Fruit fly (Drosophila melanogaster) whole organism, embryonic: Measurements from ENCODE around the gene Gr98c.

ENCODE experiments used
- Abd-B ChIP-seq: fragments of 200-800 bp; sonication (Bioruptor generic); optimal IDR thresholded peaks from 2 replicates; lab custom pipeline; 2018; ENCODE audit warnings: missing biosample characterization, mild to moderate bottlenecking, missing genetic modification characterization, moderate library complexity
- Atf6 ChIP-seq: fragments of 200-800 bp; sonication (Bioruptor generic); IDR thresholded peaks from 2 replicates; pipeline ENCODE4 v1.3.6; 2022; ENCODE audit warnings: missing biosample characterization, missing genetic modification characterization
- CG11723 ChIP-seq: fragments of 200-800 bp; sonication (Bioruptor generic); optimal IDR thresholded peaks from 2 replicates; lab custom pipeline; 2017; ENCODE audit warnings: missing biosample characterization, mild to moderate bottlenecking, missing genetic modification characterization
- CG12219 ChIP-seq: fragments of 200-800 bp; sonication (Bioruptor generic); optimal IDR thresholded peaks from 3 replicates; lab custom pipeline; 2018; ENCODE audit warnings: missing biosample characterization, mild to moderate bottlenecking, missing genetic modification characterization
- CG12299 ChIP-seq: fragments of 200-800 bp; sonication (Bioruptor generic); optimal IDR thresholded peaks from 2 replicates; lab custom pipeline; 2018; ENCODE audit warnings: missing biosample characterization, mild to moderate bottlenecking, missing genetic modification characterization
- CG14860 ChIP-seq: fragments of 200-800 bp; sonication (Bioruptor generic); IDR thresholded peaks from 3 replicates; pipeline ENCODE4 v1.3.6; 2022; ENCODE audit warnings: missing biosample characterization, missing genetic modification characterization; ENCODE audit not compliant: partially characterized antibody
- CG1603 ChIP-seq: fragments of 200-800 bp; sonication (Bioruptor generic); optimal IDR thresholded peaks from 2 replicates; lab custom pipeline; 2019; ENCODE audit warnings: missing biosample characterization, mild to moderate bottlenecking, missing genetic modification characterization, moderate library complexity
- CG17361 ChIP-seq: fragments of 200-800 bp; sonication (Bioruptor generic); IDR thresholded peaks from 3 replicates; pipeline ENCODE4 v1.3.6; 2022; ENCODE audit warnings: missing biosample characterization, missing genetic modification characterization
- CG18619 ChIP-seq: fragments of 200-800 bp; sonication (Bioruptor generic); optimal IDR thresholded peaks from 3 replicates; lab custom pipeline; 2017; ENCODE audit warnings: missing biosample characterization, mild to moderate bottlenecking, missing genetic modification characterization
- CG3838 ChIP-seq: fragments of 200-800 bp; sonication (Bioruptor generic); optimal IDR thresholded peaks from 3 replicates; lab custom pipeline; 2016; ENCODE audit warnings: missing biosample characterization, missing genetic modification characterization
- CG4360 ChIP-seq: fragments of 200-800 bp; sonication (Bioruptor generic); IDR thresholded peaks from 2 replicates; pipeline ENCODE4 v1.3.6; 2022; ENCODE audit warnings: missing biosample characterization, missing genetic modification characterization
- CG4617 ChIP-seq: fragments of 200-800 bp; sonication (Bioruptor generic); optimal IDR thresholded peaks from 3 replicates; lab custom pipeline; 2016; ENCODE audit warnings: missing biosample characterization, missing genetic modification characterization, borderline replicate concordance
- CG4730 ChIP-seq: fragments of 200-800 bp; sonication (Bioruptor generic); IDR thresholded peaks from 2 replicates; pipeline ENCODE4 v1.3.6; 2022; ENCODE audit warnings: missing biosample characterization, missing genetic modification characterization
- CG4854 ChIP-seq: fragments of 200-800 bp; sonication (Bioruptor generic); optimal IDR thresholded peaks from 2 replicates; lab custom pipeline; 2016; ENCODE audit warnings: missing biosample characterization, missing genetic modification characterization, inconsistent platforms
- CG7963 ChIP-seq: fragments of 200-800 bp; sonication (Bioruptor generic); IDR thresholded peaks from 3 replicates; pipeline ENCODE4 v1.3.6; 2022; ENCODE audit warnings: missing biosample characterization, missing genetic modification characterization; ENCODE audit not compliant: partially characterized antibody
- CG9609 ChIP-seq: fragments of 200-800 bp; sonication (Bioruptor generic); optimal IDR thresholded peaks from 3 replicates; lab custom pipeline; 2016; ENCODE audit warnings: missing biosample characterization, missing genetic modification characterization
- CG9797 ChIP-seq: fragments of 200-800 bp; sonication (Bioruptor generic); optimal IDR thresholded peaks from 3 replicates; lab custom pipeline; 2018; ENCODE audit warnings: missing biosample characterization, mild to moderate bottlenecking, missing genetic modification characterization
- CG9876 ChIP-seq: fragments of 200-800 bp; sonication (Bioruptor generic); optimal IDR thresholded peaks from 2 replicates; lab custom pipeline; 2016; ENCODE audit warnings: missing biosample characterization, missing genetic modification characterization
- CHES-1-like ChIP-seq: fragments of 200-800 bp; sonication (Bioruptor generic); optimal IDR thresholded peaks from 2 replicates; lab custom pipeline; 2016; ENCODE audit warnings: missing biosample characterization, missing genetic modification characterization
- CTCF ChIP-seq: fragments of 200-800 bp; sonication (Bioruptor generic); optimal IDR thresholded peaks from 2 replicates; lab custom pipeline; 2017; ENCODE audit warnings: missing biosample characterization, mild to moderate bottlenecking, missing genetic modification characterization, moderate library complexity
- Deaf1 ChIP-seq: fragments of 200-800 bp; optimal IDR thresholded peaks from 3 replicates; lab custom pipeline; 2019; ENCODE audit warnings: missing biosample characterization, mild to moderate bottlenecking, missing genetic modification characterization, moderate library complexity
- Eip74EF ChIP-seq, 2 experiments: fragments of 200-800 bp in 1 of 2; fragments of >200 bp in 1 of 2; sonication (Bioruptor generic) in 1 of 2; optimal IDR thresholded peaks; 2 replicates each; lab custom pipeline; 2017 to 2019; ENCODE audit warnings: missing biosample characterization in 2 of 2, missing genetic modification characterization in 2 of 2, mild to moderate bottlenecking in 1 of 2, moderate library complexity in 1 of 2
- HLHmδ ChIP-seq: fragments of 200-800 bp; sonication (Bioruptor generic); optimal IDR thresholded peaks from 2 replicates; lab custom pipeline; 2018; ENCODE audit warnings: missing biosample characterization, mild to moderate bottlenecking, missing genetic modification characterization, moderate library complexity
- MBD-R2 ChIP-seq: fragments of 200-800 bp; sonication (Bioruptor generic); IDR thresholded peaks from 2 replicates; pipeline ENCODE4 v1.3.6; 2022; ENCODE audit warnings: missing biosample characterization, missing genetic modification characterization
- MESR4 ChIP-seq: fragments of 200-800 bp; sonication (Bioruptor generic); optimal IDR thresholded peaks from 2 replicates; lab custom pipeline; 2018; ENCODE audit warnings: missing biosample characterization, mild to moderate bottlenecking, missing genetic modification characterization, moderate library complexity
- Myb ChIP-seq: fragments of 200-800 bp; sonication (Bioruptor generic); optimal IDR thresholded peaks from 2 replicates; lab custom pipeline; 2016; ENCODE audit warnings: missing biosample characterization, missing genetic modification characterization
- Pdp1 ChIP-seq, 2 experiments: fragments of 200-800 bp; sonication (Bioruptor generic); optimal IDR thresholded peaks; 3 replicates each; lab custom pipeline; 2016; ENCODE audit warnings: missing biosample characterization in 2 of 2, missing genetic modification characterization in 2 of 2, mild to moderate bottlenecking in 1 of 2, moderate library complexity in 1 of 2
- Rfx ChIP-seq: fragments of 200-800 bp; sonication (Bioruptor generic); IDR thresholded peaks from 2 replicates; pipeline ENCODE4 v1.3.6; 2022; ENCODE audit warnings: missing biosample characterization, missing genetic modification characterization
- Scr ChIP-seq: fragments of 200-800 bp; sonication (Bioruptor generic); IDR thresholded peaks from 2 replicates; pipeline ENCODE4 v1.3.6; 2022; ENCODE audit warnings: missing biosample characterization, missing genetic modification characterization; ENCODE audit not compliant: partially characterized antibody
- Stat92E ChIP-seq, 3 experiments: fragments of >200 bp in 2 of 3; fragments of 200-800 bp in 1 of 3; sonication (Bioruptor generic) in 1 of 3; optimal IDR thresholded peaks; 2 replicates each; lab custom pipeline; 2017 to 2019; ENCODE audit warnings: missing biosample characterization in 3 of 3, missing genetic modification characterization in 3 of 3, mild to moderate bottlenecking in 1 of 3, moderate library complexity in 1 of 3
- YL-1 ChIP-seq: fragments of 200-800 bp; sonication (Bioruptor generic); optimal IDR thresholded peaks from 3 replicates; lab custom pipeline; 2017; ENCODE audit warnings: missing biosample characterization, mild to moderate bottlenecking, missing genetic modification characterization
- cad ChIP-seq: fragments of >200 bp; optimal IDR thresholded peaks from 2 replicates; lab custom pipeline; 2017; ENCODE audit warnings: missing biosample characterization, missing genetic modification characterization
- chm ChIP-seq: fragments of 200-800 bp; sonication (Bioruptor generic); IDR thresholded peaks from 2 replicates; pipeline ENCODE4 v1.3.6; 2022; ENCODE audit warnings: missing biosample characterization, missing genetic modification characterization
- disco-r ChIP-seq: fragments of 200-800 bp; sonication (Bioruptor generic); optimal IDR thresholded peaks from 2 replicates; lab custom pipeline; 2016; ENCODE audit warnings: missing biosample characterization, missing genetic modification characterization
- dpn ChIP-seq, 2 experiments: fragments of 200-800 bp; sonication (Bioruptor generic); optimal IDR thresholded peaks; 3 replicates each; lab custom pipeline; 2016; ENCODE audit warnings: missing biosample characterization in 2 of 2, missing genetic modification characterization in 2 of 2
- gfzf ChIP-seq: fragments of 200-800 bp; sonication (Bioruptor generic); optimal IDR thresholded peaks from 2 replicates; lab custom pipeline; 2016; ENCODE audit warnings: missing biosample characterization, mild to moderate bottlenecking, missing genetic modification characterization, moderate library complexity
- kay ChIP-seq: fragments of 200-800 bp; sonication (Bioruptor generic); optimal IDR thresholded peaks from 2 replicates; lab custom pipeline; 2016; ENCODE audit warnings: missing biosample characterization, missing genetic modification characterization
- knrl ChIP-seq: fragments of 200-800 bp; sonication (Bioruptor generic); IDR thresholded peaks from 3 replicates; pipeline ENCODE4 v1.3.6; 2022; ENCODE audit warnings: missing biosample characterization, missing genetic modification characterization; ENCODE audit not compliant: partially characterized antibody
- lmd ChIP-seq: fragments of 200-800 bp; sonication (Bioruptor generic); IDR thresholded peaks from 2 replicates; pipeline ENCODE4 v1.3.6; 2022; ENCODE audit warnings: missing biosample characterization, missing genetic modification characterization
- pb ChIP-seq: fragments of 200-800 bp; sonication (Bioruptor generic); optimal IDR thresholded peaks from 3 replicates; lab custom pipeline; 2016; ENCODE audit warnings: missing biosample characterization, missing genetic modification characterization
- prd ChIP-seq, 3 experiments: fragments of >200 bp in 2 of 3; fragments of 200-800 bp in 1 of 3; sonication (Bioruptor generic) in 1 of 3; optimal IDR thresholded peaks in 2 of 3; IDR thresholded peaks in 1 of 3; 2 replicates in 2 of 3; 3 replicates in 1 of 3; pipeline versions ENCODE4 v1.3.6 to Lab custom; 2017 to 2022; ENCODE audit warnings: missing biosample characterization in 1 of 3, missing genetic modification characterization in 1 of 3
- pzg ChIP-seq: fragments of 200-800 bp; sonication (Bioruptor generic); optimal IDR thresholded peaks from 3 replicates; lab custom pipeline; 2018; ENCODE audit warnings: missing biosample characterization, mild to moderate bottlenecking, missing genetic modification characterization, moderate library complexity
- scrt ChIP-seq: fragments of 200-800 bp; sonication (Bioruptor generic); optimal IDR thresholded peaks from 2 replicates; lab custom pipeline; 2018; ENCODE audit warnings: missing biosample characterization, mild to moderate bottlenecking, missing genetic modification characterization, moderate library complexity
- sqz ChIP-seq: fragments of 200-800 bp; sonication (Bioruptor generic); optimal IDR thresholded peaks from 3 replicates; lab custom pipeline; 2018; ENCODE audit warnings: missing biosample characterization, mild to moderate bottlenecking, missing genetic modification characterization
- tgo ChIP-seq: fragments of 200-800 bp; sonication (Bioruptor generic); IDR thresholded peaks from 3 replicates; pipeline ENCODE4 v1.3.6; 2022; ENCODE audit warnings: missing biosample characterization, missing genetic modification characterization
- tna ChIP-seq: fragments of 200-800 bp; sonication (Bioruptor generic); IDR thresholded peaks from 2 replicates; pipeline ENCODE4 v1.3.6; 2022; ENCODE audit warnings: missing biosample characterization, missing genetic modification characterization; ENCODE audit not compliant: partially characterized antibody
- vnd ChIP-seq: fragments of 200-800 bp; sonication (Bioruptor generic); IDR thresholded peaks from 3 replicates; pipeline ENCODE4 v1.3.6; 2022; ENCODE audit warnings: missing biosample characterization, missing genetic modification characterization; ENCODE audit not compliant: partially characterized antibody
- vvl ChIP-seq: fragments of 200-800 bp; sonication (Bioruptor generic); IDR thresholded peaks from 2 replicates; pipeline ENCODE4 v1.3.6; 2022; ENCODE audit warnings: missing biosample characterization, missing genetic modification characterization
- z ChIP-seq: fragments of 200-800 bp; sonication (Bioruptor generic); IDR thresholded peaks from 3 replicates; pipeline ENCODE4 v1.3.6; 2022; ENCODE audit warnings: missing biosample characterization, missing genetic modification characterization

The Gr98c gene

DNA sequence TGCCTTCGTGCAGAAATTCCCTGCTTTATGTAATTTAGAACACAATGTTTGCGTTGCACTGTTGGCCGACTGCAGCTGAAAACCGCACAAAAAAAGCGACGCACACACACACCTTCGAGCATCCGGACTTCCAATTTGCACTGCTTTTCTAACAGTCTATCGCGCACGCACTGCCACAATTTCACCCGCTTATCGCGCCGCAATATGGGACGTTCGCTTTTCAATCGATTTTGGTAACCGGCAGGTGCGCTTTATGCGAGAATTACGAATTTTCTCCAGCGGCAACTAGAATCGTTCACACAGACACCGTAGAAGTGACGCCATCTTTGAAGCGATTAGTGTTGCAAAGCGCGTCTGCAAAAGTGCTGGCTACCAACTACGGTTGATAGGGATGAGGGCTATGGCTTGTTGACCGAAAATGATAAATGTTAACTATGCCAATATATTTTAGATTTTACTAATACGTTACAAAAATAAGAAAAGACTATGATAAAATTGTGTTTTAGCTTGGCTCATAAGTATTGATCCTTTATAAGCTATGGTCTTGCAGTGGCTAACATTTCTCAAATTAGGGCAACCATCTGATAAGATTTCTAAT is 37.7 kb downstream of the Gr98c start, which contains the start of gene wdb (continued):
- TF ChIP-seq vnd (GFP tag; lab: Robert Waterston, UW) (no peak), Eip74EF (GFP tag; optimal IDR thresholded peaks at IDR 0.05; lab: Kevin White, UChicago) (no peak), Deaf1 (no peak), sqz (GFP tag; lab: Kevin White, UChicago) (no peak), CG12299 (tag; lab: Kevin White, UChicago) (no peak), Rfx (GFP tag; lab: Robert Waterston, UW) (no peak), CG11723 (GFP tag; lab: Kevin White, UChicago) (no peak), Pdp1 (GFP tag; optimal IDR thresholded peaks at IDR 0.05; lab: Kevin White, UChicago) (peak; percentile 32 to 70), disco-r (GFP tag; lab: Kevin White, UChicago) (no peak), CG3838 (GFP tag; lab: Kevin White, UChicago) (no peak), CG18619 (GFP tag; lab: Kevin White, UChicago) (peak; percentile 34), pb (peak; percentile 14), knrl (GFP tag; lab: Robert Waterston, UW) (no peak), CG12219 (GFP tag; lab: Kevin White, UChicago) (no peak), CG9609 (peak; percentile 24), lmd (no peak), scrt (GFP tag; lab: Kevin White, UChicago) (no peak), tna (no peak), CG4360 (GFP tag; lab: Robert Waterston, UW) (no peak), vvl (GFP tag; lab: Robert Waterston, UW) (no peak), Abd-B (GFP tag; lab: Kevin White, UChicago) (no peak), CHES-1-like (GFP tag; lab: Kevin White, UChicago) (no peak), CTCF (GFP tag; lab: Kevin White, UChicago) (no peak), CG17361 (GFP tag; lab: Robert Waterston, UW) (no peak), prd (optimal IDR thresholded peaks at IDR 0.05; lab: Kevin White, UChicago) (no peak), prd (GFP tag; IDR thresholded peaks at IDR 0.05; lab: Robert Waterston, UW) (no peak), CG1603 (tag; lab: Kevin White, UChicago) (no peak)

dm6 chr3R:27582634-27583181 is 38.5 kb downstream of the Gr98c start, which contains the start of gene pins:
pins (plus strand) TSS chr3R:27582840.
- TF ChIP-seq kay (GFP tag; lab: Kevin White, UChicago), result peak; percentile 37
- 0 out of 3 replicates have a peak, but pooled peaks have one; percentile 12 for TF ChIP-seq z
- no peak for TF ChIP-seq CG4730
- peak; percentile 36 for TF ChIP-seq pzg (GFP tag; lab: Kevin White, UChicago)
- no peak for TF ChIP-seq chm (GFP tag; lab: Robert Waterston, UW)
- no peak for TF ChIP-seq dpn (GFP tag; optimal IDR thresholded peaks at IDR 0.05; lab: Kevin White, UChicago)
- no peak for TF ChIP-seq Stat92E (GFP tag; optimal IDR thresholded peaks at IDR 0.05; lab: Kevin White, UChicago)
- 0 out of 3 replicates have a peak, but pooled peaks have one; percentile 7 for TF ChIP-seq CG14860 (GFP tag; lab: Robert Waterston, UW)
- TF ChIP-seq CG7963 (GFP tag; lab: Robert Waterston, UW), result 0 out of 3 replicates have a peak, but pooled peaks have one; percentile 36
- peak; percentile 92 for TF ChIP-seq MESR4 (GFP tag; lab: Kevin White, UChicago)
- no peak for TF ChIP-seq cad
- no peak for TF ChIP-seq HLHmδ (GFP tag; lab: Kevin White, UChicago)
- TF ChIP-seq CG9797 (GFP tag; lab: Kevin White, UChicago), result peak; percentile 28
- peak; percentile 74 for TF ChIP-seq Myb
- TF ChIP-seq Atf6 (GFP tag; lab: Robert Waterston, UW), result no peak
- no peak for TF ChIP-seq YL-1 (GFP tag; lab: Kevin White, UChicago)
- peak; percentile 67 for TF ChIP-seq gfzf (GFP tag; lab: Kevin White, UChicago)
- TF ChIP-seq CG9876 (GFP tag; lab: Kevin White, UChicago), result no peak
- TF ChIP-seq Scr, result peak; percentile 16; the same call in 1 of the 2 replicates
- TF ChIP-seq CG4854 (GFP tag; lab: Kevin White, UChicago), result no peak
- no peak for TF ChIP-seq tgo (GFP tag; lab: Robert Waterston, UW)
- peak; percentile 66 for TF ChIP-seq CG4617 (GFP tag; lab: Kevin White, UChicago)
- TF ChIP-seq MBD-R2 (GFP tag; lab: Robert Waterston, UW), result peak; percentile 41
